Worm (Caenorhabditis elegans) whole organism, L4/young adult: ENCODE data around the gene Y60C6A.3.

ENCODE experiments used
- W03F9.2 ChIP-seq: fragments of 150-350 bp; optimal IDR thresholded peaks from 2 replicates; lab custom pipeline; 2014; ENCODE audit warnings: missing biosample characterization, missing genetic modification characterization
- dao-5 ChIP-seq: sonication (generic microtip); optimal IDR thresholded peaks from 2 replicates; lab custom pipeline; 2016; ENCODE audit warnings: missing genotype, missing genetic modification characterization, moderate library complexity, missing compliant biosample characterization
- him-1 ChIP-seq: sonication (generic microtip); optimal IDR thresholded peaks from 2 replicates; lab custom pipeline; 2016; ENCODE audit warnings: missing genotype, missing genetic modification reagents, missing genetic modification characterization, missing compliant biosample characterization

DNA sequence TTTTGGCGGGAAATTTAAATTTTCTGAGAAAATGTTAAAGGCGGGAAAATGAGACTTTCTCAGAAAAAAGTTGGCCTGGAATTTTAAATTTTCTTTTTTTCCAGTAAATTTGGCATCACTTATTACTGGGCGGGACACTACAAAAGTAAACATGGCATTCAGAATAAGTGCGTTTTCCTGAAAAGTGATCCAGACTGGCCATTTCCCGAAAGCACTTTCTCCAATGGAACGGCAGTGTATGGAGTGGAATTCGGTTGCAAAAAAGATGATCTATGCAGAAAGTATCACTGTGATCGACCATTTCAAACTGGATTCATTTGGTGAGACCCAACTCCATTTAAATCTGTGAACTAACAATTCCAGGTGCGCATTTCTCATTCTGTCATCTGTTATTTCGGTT lies 2.2 kb downstream of the Y60C6A.3 start:
- TF ChIP-seq W03F9.2 (tag; lab: Kevin White, UChicago) (no peak), him-1 (no peak), dao-5 (no peak)
